Worm (Caenorhabditis elegans): Measurements from ENCODE around the gene R07E5.5.

- TF ChIP-seq him-1 (tag; optimal IDR thresholded peaks at IDR 0.05) (no peak), W03F9.2 (tag; optimal IDR thresholded peaks at IDR 0.05) (no peak), dao-5 (tag; optimal IDR thresholded peaks at IDR 0.05) (no peak)
Observed at ce11 chrIII:4359208-4359607, 38.0 kb upstream of the R07E5.5 start.
